Fruit fly (Drosophila melanogaster): ENCODE measurements around the gene ergic53.

ergic53 gene

dm6 chr3L:8543866-8544265 is 9.1 kb downstream of the ergic53 start (continued):
- TF ChIP-seq Ets97D (GFP tag; optimal IDR thresholded peaks at IDR 0.05) = no peak
- TF ChIP-seq CG32772 (GFP tag; IDR thresholded peaks at IDR 0.05) = no peak
- TF ChIP-seq CG4404 (GFP tag; IDR thresholded peaks at IDR 0.05) = no peak
- TF ChIP-seq fu2 (GFP tag; optimal IDR thresholded peaks at IDR 0.05) = no peak
- no peak for TF ChIP-seq Usf (GFP tag; optimal IDR thresholded peaks at IDR 0.05)
- no peak for TF ChIP-seq CG17385 (GFP tag; optimal IDR thresholded peaks at IDR 0.05)
- no peak for TF ChIP-seq BEAF-32 (GFP tag; optimal IDR thresholded peaks at IDR 0.05)
- no peak for TF ChIP-seq CG14441 (GFP tag; IDR thresholded peaks at IDR 0.05)
- TF ChIP-seq CG14860 (GFP tag; IDR thresholded peaks at IDR 0.05; ENCODE audit: partially characterized antibody) = no peak
- TF ChIP-seq CG3281 (GFP tag; optimal IDR thresholded peaks at IDR 0.05) = no peak
- TF ChIP-seq CG30431 (GFP tag; optimal IDR thresholded peaks at IDR 0.05) = no peak
- no peak for TF ChIP-seq sim (GFP tag; IDR thresholded peaks at IDR 0.05)
- TF ChIP-seq CG12155 (GFP tag; optimal IDR thresholded peaks at IDR 0.05) = no peak
- TF ChIP-seq Scr (GFP tag; IDR thresholded peaks at IDR 0.05; ENCODE audit: partially characterized antibody) = no peak
- TF ChIP-seq hth (optimal IDR thresholded peaks at IDR 0.05) = no peak
- no peak for TF ChIP-seq toy (GFP tag; IDR thresholded peaks at IDR 0.05)
- no peak for TF ChIP-seq al (GFP tag; IDR thresholded peaks at IDR 0.05)
- no peak for TF ChIP-seq Taf1 (GFP tag; IDR thresholded peaks at IDR 0.05)
- no peak for TF ChIP-seq H2.0 (GFP tag; IDR thresholded peaks at IDR 0.05)
- no peak for TF ChIP-seq CG34224 (GFP tag; IDR thresholded peaks at IDR 0.05; ENCODE audit: partially characterized antibody)
- TF ChIP-seq CG10462 (GFP tag; optimal IDR thresholded peaks at IDR 0.05) = no peak
- no peak for TF ChIP-seq CG9876 (GFP tag; optimal IDR thresholded peaks at IDR 0.05)
- TF ChIP-seq chn (GFP tag; optimal IDR thresholded peaks at IDR 0.05) = no peak
- TF ChIP-seq Doc3 (GFP tag; IDR thresholded peaks at IDR 0.05; ENCODE audit: partially characterized antibody) = no peak
- peak; percentile 3 for TF ChIP-seq scrt (GFP tag; optimal IDR thresholded peaks at IDR 0.05)
- TF ChIP-seq fd96Cb (tag; optimal IDR thresholded peaks at IDR 0.05) = peak; percentile 27
- TF ChIP-seq Fer3 (tag; optimal IDR thresholded peaks at IDR 0.05) = no peak
- TF ChIP-seq Sry-δ (GFP tag; optimal IDR thresholded peaks at IDR 0.05) = no peak
- TF ChIP-seq CG14667 (GFP tag; IDR thresholded peaks at IDR 0.05) = no peak
- TF ChIP-seq Sry-β (GFP tag; optimal IDR thresholded peaks at IDR 0.05) = no peak
- TF ChIP-seq CG18011 (GFP tag; optimal IDR thresholded peaks at IDR 0.05) = no peak
- no peak for TF ChIP-seq CG17912 (GFP tag; optimal IDR thresholded peaks at IDR 0.05)
- TF ChIP-seq pho (GFP tag; optimal IDR thresholded peaks at IDR 0.05) = no peak
- no peak for TF ChIP-seq ac (GFP tag; optimal IDR thresholded peaks at IDR 0.05)
- TF ChIP-seq B-H2 (GFP tag; optimal IDR thresholded peaks at IDR 0.05) = no peak
- TF ChIP-seq pum (GFP tag; optimal IDR thresholded peaks at IDR 0.05) = no peak
- no peak for TF ChIP-seq dati (GFP tag; IDR thresholded peaks at IDR 0.05)
- TF ChIP-seq CG11560 (tag; IDR thresholded peaks at IDR 0.05) = no peak
- no peak for TF ChIP-seq Poxn (GFP tag; IDR thresholded peaks at IDR 0.05)
- TF ChIP-seq CG10959 (GFP tag; IDR thresholded peaks at IDR 0.05) = no peak
- no peak for TF ChIP-seq CG1832 (GFP tag; optimal IDR thresholded peaks at IDR 0.05)
- TF ChIP-seq CG14710 (tag; optimal IDR thresholded peaks at IDR 0.05) = peak; percentile 21
- peak; percentile 20 for TF ChIP-seq Xbp1 (GFP tag; optimal IDR thresholded peaks at IDR 0.05)
- no peak for TF ChIP-seq CG12236 (GFP tag; optimal IDR thresholded peaks at IDR 0.05)
- no peak for TF ChIP-seq ken (GFP tag; IDR thresholded peaks at IDR 0.05)
- peak; percentile 4 for TF ChIP-seq pros (GFP tag; optimal IDR thresholded peaks at IDR 0.05)
- TF ChIP-seq Tbp (GFP tag; optimal IDR thresholded peaks at IDR 0.05) = no peak
- no peak for TF ChIP-seq CG16779 (GFP tag; IDR thresholded peaks at IDR 0.05)
- TF ChIP-seq YL-1 (GFP tag; optimal IDR thresholded peaks at IDR 0.05) = no peak
- TF ChIP-seq psq (GFP tag; optimal IDR thresholded peaks at IDR 0.05) = no peak
- peak; percentile 17 for TF ChIP-seq nmo (GFP tag; optimal IDR thresholded peaks at IDR 0.05)
- TF ChIP-seq lbe (GFP tag; optimal IDR thresholded peaks at IDR 0.05) = no peak
- peak; percentile 50 for TF ChIP-seq CG11504 (tag; optimal IDR thresholded peaks at IDR 0.05)

All from whole organism, embryonic.